Fruit fly (Drosophila melanogaster) S2 (cell line): ENCODE data around the gene CG42728.

Experiments used
- CG8478 ChIP-seq: fragments of >200 bp; optimal IDR thresholded peaks from 2 replicates; lab custom pipeline; 2018
- CTCF ChIP-seq, 2 experiments: fragments of >200 bp; optimal IDR thresholded peaks; 2 replicates each; lab custom pipeline; 2018

DNA sequence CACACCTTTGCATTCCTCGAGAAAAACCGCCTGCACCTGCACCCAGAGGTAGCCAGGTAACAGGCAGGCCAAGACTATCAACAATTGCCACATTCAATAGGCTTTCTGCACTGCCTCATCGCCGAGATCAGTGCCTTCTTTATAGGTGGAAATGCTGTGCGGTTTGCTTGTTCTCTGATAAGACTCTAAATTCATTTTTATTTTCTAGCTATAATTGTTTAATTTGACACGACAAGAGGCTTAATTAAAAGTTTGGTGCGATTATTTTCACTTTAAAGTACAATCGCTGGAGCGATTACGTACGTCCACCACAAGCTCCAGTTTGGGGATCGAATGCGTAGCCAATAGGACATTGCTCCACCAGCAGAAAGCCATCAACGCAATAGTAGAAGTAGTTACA, 580 bp downstream of the CG42728 start, which contains the start of gene CG42729:
- TF ChIP-seq CTCF (optimal IDR thresholded peaks at IDR 0.05; lab: Kevin White, UChicago): no peak
- no peak for TF ChIP-seq CG8478 (lab: Kevin White, UChicago)
